Worm (Caenorhabditis elegans) whole organism, L2 larva: ENCODE results near the gene ZK662.2.

Experiments
- unc-39 ChIP-seq: fragments of 150-350 bp; optimal IDR thresholded peaks from 2 replicates; lab custom pipeline; 2014; ENCODE audit warnings: missing biosample characterization, missing genetic modification characterization
- unc-62 ChIP-seq: fragments of 150-350 bp; optimal IDR thresholded peaks from 2 replicates; lab custom pipeline; 2014; ENCODE audit warnings: missing biosample characterization, missing genetic modification reagents, missing genetic modification characterization

DNA sequence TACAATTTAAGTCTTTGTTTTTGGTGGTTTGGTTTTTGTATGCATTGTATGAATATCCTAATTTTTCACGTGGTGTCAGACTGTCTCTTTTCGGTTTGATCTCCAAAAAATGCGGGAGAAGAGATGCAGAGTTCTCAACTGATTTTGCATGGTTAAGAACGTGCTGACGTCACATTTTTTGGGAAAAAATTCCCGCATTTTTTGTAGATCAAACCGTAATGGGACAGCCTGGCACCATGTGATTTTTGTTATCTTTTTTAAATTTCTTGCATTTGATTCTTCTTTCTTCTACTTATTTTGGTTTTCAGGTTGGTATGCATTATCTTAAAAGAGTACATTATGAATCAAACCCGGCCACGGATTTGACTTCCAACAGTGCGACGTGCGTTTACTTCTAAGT is 24.8 kb downstream of the ZK662.2 start, which contains the start of gene ZK662.5:
- TF ChIP-seq unc-39 (tag; lab: Kevin White, UChicago) = no peak
- TF ChIP-seq unc-62 (GFP tag; lab: Kevin White, UChicago) = no peak
